Worm (Caenorhabditis elegans) whole organism, L2 larva: ENCODE results near the gene par-1.
A peak's percentile ranks its signal among the peaks of the same experiment; 100 is the strongest.

ENCODE experiments used
- R02D3.7 ChIP-seq: fragments of 150-350 bp; optimal IDR thresholded peaks from 2 replicates; lab custom pipeline; 2014; ENCODE audit warnings: missing biosample characterization, missing genetic modification characterization
- aly-2 ChIP-seq: fragments of 150-350 bp; optimal IDR thresholded peaks from 2 replicates; lab custom pipeline; 2014; ENCODE audit warnings: missing biosample characterization, missing genetic modification characterization
- blmp-1 ChIP-seq: sonication (generic microtip); optimal IDR thresholded peaks from 2 replicates; lab custom pipeline; 2017; ENCODE audit warnings: missing genetic modification characterization, mild to moderate bottlenecking, missing compliant biosample characterization, antibody characterized with exemption, moderate library complexity; ENCODE audit not compliant: insufficient read depth
- ceh-82 ChIP-seq: fragments of 150-350 bp; optimal IDR thresholded peaks from 2 replicates; lab custom pipeline; 2014; ENCODE audit warnings: missing biosample characterization, missing genetic modification characterization
- elt-1 ChIP-seq: fragments of 150-350 bp; optimal IDR thresholded peaks from 2 replicates; lab custom pipeline; 2014; ENCODE audit warnings: missing biosample characterization, missing genetic modification characterization
- mab-5 ChIP-seq: fragments of 150-350 bp; optimal IDR thresholded peaks from 2 replicates; lab custom pipeline; 2014; ENCODE audit warnings: missing biosample characterization, missing genetic modification characterization
- nhr-10 ChIP-seq: sonication (generic microtip); optimal IDR thresholded peaks from 2 replicates; lab custom pipeline; 2017; ENCODE audit warnings: missing biosample characterization, missing genetic modification characterization
- snpc-4 ChIP-seq: fragments of 150-350 bp; optimal IDR thresholded peaks from 2 replicates; lab custom pipeline; 2014; ENCODE audit warnings: missing biosample characterization, missing genetic modification characterization
- unc-39 ChIP-seq: fragments of 150-350 bp; optimal IDR thresholded peaks from 2 replicates; lab custom pipeline; 2014; ENCODE audit warnings: missing biosample characterization, missing genetic modification characterization
- zag-1 ChIP-seq: fragments of 150-350 bp; optimal IDR thresholded peaks from 2 replicates; lab custom pipeline; 2014; ENCODE audit warnings: missing biosample characterization, missing genetic modification characterization
- ztf-1 ChIP-seq: fragments of 200-800 bp; sonication (Bioruptor generic); conservative IDR thresholded peaks from 2 replicates; pipeline ENCODE4 v1.3.6; 2022; ENCODE audit warnings: missing genetic modification characterization, missing compliant biosample characterization
- ztf-11 ChIP-seq: sonication (generic microtip); optimal IDR thresholded peaks from 2 replicates; lab custom pipeline; 2017; ENCODE audit warnings: missing biosample characterization, missing genetic modification characterization
- ztf-4 ChIP-seq: fragments of 150-350 bp; optimal IDR thresholded peaks from 2 replicates; lab custom pipeline; 2014; ENCODE audit warnings: missing biosample characterization, missing genetic modification characterization

- no peak for TF ChIP-seq zag-1 (tag; lab: Kevin White, UChicago)
- TF ChIP-seq blmp-1 (tag; lab: Kevin White, UChicago), result no peak
- no peak for TF ChIP-seq aly-2
- TF ChIP-seq ztf-11 (tag; lab: Kevin White, UChicago), result no peak
- TF ChIP-seq unc-39 (tag; lab: Kevin White, UChicago), result no peak
- TF ChIP-seq ztf-1 (GFP tag; lab: Robert Waterston, UW), result 0 out of 2 replicates have a peak, but pooled peaks have one; percentile 30
- TF ChIP-seq nhr-10 (tag; lab: Kevin White, UChicago), result no peak
- TF ChIP-seq R02D3.7 (tag; lab: Kevin White, UChicago), result no peak
- TF ChIP-seq snpc-4 (tag; lab: Kevin White, UChicago), result peak; percentile 97
- TF ChIP-seq ceh-82 (tag; lab: Kevin White, UChicago), result no peak
- no peak for TF ChIP-seq ztf-4 (tag; lab: Kevin White, UChicago)
- TF ChIP-seq mab-5, result no peak
- no peak for TF ChIP-seq elt-1 (tag; lab: Kevin White, UChicago)
Measured at ce11 chrV:14092403-14092802, 52.8 kb downstream of the par-1 start, which contains the start of gene D1086.3.
